Worm (Caenorhabditis elegans): ENCODE data around the gene lbp-3.
A peak's percentile ranks its signal among the peaks of the same experiment; 100 is the strongest.

The lbp-3 gene

DNA sequence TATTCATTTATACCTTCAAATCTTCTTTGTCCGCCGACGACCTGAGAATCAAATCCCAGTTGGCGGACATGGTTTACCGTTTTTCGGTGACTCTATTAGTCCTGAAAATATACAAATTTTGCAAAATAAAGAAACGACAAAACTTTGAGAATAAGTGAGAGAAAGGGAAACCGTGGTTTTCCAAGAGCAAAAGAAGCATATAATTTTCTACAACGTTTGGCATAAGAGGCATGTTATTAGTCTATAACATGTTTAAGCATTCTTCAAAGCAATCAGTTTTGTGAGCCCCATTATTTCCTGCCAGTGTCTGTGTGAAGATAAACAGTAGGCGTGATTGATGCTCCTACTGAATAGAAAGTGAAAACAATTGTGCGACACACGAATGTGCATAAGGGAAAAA is 23.0 kb downstream of the lbp-3 start, which contains the start of gene K09C4.10:
TSS of gene K09C4.10 (minus strand) at position 101 of the 400 bp plus-strand sequence.
- TF ChIP-seq pha-2 (tag; optimal IDR thresholded peaks at IDR 0.05) (no peak), ceh-48 (tag; optimal IDR thresholded peaks at IDR 0.05) (no peak), K09A11.1 (tag; optimal IDR thresholded peaks at IDR 0.05; ENCODE audit: insufficient read depth) (no peak)

DNA sequence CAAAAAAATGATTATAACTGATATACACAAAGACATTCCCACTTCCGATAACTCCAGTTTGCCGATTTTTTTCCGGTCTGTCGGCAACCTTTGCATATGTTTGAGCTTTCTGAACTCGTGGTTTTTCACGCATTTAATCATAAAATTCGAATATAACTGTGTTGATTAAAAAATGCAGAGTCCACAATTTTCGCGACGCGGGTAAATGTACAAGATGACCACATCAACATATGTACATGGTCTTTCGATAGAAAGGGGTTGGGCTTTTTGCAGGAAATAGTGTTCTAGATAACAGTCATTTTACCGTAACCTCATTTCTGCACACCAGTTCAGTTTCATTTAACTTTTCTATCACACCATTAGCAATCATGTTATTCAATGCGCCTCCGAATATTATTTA is 25.1 kb downstream of the lbp-3 start, which contains the start of gene K09C4.5:
TSS of gene K09C4.5 (plus strand) at position 326 of the 400 bp plus-strand sequence.
- TF ChIP-seq ceh-2 (tag; optimal IDR thresholded peaks at IDR 0.05) (no peak), gmeb-2 (tag; optimal IDR thresholded peaks at IDR 0.05) (no peak)

ce11 chrX:3283189-3283588 is 26.0 kb downstream of the lbp-3 start:
- TF ChIP-seq ceh-2 (tag; optimal IDR thresholded peaks at IDR 0.05) (no peak), elt-2 (tag; optimal IDR thresholded peaks at IDR 0.05) (peak; percentile 3)

DNA sequence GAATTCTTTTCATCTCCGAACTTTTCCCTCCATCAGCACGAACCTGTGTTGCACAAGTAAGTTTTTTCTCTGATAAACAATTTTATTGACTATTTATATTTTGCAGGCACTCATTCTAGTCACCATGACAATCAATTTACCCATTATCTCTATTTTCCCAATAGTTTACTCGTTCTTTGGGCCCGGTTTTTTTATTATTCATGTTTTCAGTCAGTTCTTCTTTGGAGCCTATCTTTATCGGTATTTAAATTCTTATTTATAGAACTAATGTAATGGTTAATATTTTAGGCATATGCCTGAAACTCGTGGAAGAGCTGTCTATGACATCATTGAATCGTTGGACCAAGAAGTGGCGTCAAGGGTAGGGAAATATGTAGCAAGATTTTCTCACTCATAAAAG is 27.8 kb downstream of the lbp-3 start:
- TF ChIP-seq Y22D7AL.16 (tag; optimal IDR thresholded peaks at IDR 0.05) (no peak), rnt-1 (tag; optimal IDR thresholded peaks at IDR 0.05) (no peak), elt-4 (tag; optimal IDR thresholded peaks at IDR 0.05) (no peak), hlh-6 (tag; optimal IDR thresholded peaks at IDR 0.05) (no peak), unc-86 (tag; optimal IDR thresholded peaks at IDR 0.05) (no peak), nhr-11 (tag; optimal IDR thresholded peaks at IDR 0.05) (no peak)

DNA sequence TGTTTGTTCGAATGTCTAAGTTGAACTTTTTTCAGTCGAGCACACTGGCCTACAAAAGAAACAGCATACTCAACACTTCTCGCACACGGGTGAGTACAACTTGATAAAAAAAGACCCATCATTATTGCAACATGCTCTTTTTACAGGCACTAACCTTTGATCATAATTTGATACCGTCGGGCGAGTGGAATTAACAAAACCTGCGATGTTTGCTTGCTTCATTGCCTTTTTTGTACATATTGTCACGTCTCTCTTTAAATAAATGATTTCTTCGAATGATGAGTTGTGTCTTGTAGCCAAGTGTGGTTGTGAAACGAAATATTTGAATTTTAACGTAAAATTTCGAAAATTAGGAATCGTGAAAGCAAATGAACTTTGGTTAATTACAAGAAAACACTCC is 28.3 kb downstream of the lbp-3 start:
- TF ChIP-seq hlh-15 (tag; optimal IDR thresholded peaks at IDR 0.05) (no peak), pha-2 (tag; optimal IDR thresholded peaks at IDR 0.05) (no peak), ceh-14 (tag; optimal IDR thresholded peaks at IDR 0.05) (no peak), rnt-1 (tag; optimal IDR thresholded peaks at IDR 0.05) (no peak), hlh-30 (tag; optimal IDR thresholded peaks at IDR 0.05; ENCODE audit: insufficient read depth) (no peak), madf-2 (tag; optimal IDR thresholded peaks at IDR 0.05) (no peak), ahr-1 (tag; optimal IDR thresholded peaks at IDR 0.05) (no peak), ama-1 (optimal IDR thresholded peaks at IDR 0.05) (no peak)

DNA sequence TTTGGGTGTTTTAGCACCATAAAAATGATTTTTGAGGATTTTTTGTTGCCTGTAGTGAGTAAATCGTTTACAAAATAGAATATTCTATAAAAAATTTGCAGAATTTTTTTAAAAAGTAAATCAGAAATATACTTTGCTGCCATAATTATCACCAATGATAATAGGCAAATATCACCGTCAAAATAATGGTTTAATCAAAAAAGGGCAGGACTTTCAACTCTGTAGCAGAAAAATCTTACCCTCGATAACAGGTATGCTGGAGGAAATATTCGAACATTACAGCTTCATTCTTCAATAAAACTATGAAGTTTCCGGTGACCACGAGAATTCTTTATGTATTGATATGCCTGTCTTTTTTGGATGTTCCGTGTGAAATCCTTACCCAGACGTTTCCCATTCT is 32.0 kb downstream of the lbp-3 start, which contains the start of gene K09C4.4:
TSS of gene K09C4.4 (plus strand) at position 301 of the 400 bp plus-strand sequence.
- TF ChIP-seq ttx-3 (tag; optimal IDR thresholded peaks at IDR 0.05) (no peak), ceh-6 (GFP tag; optimal IDR thresholded peaks at IDR 0.05) (no peak), sox-2 (GFP tag; IDR thresholded peaks at IDR 0.05) (no peak), hlh-6 (tag; optimal IDR thresholded peaks at IDR 0.05) (no peak), hlh-13 (GFP tag; optimal IDR thresholded peaks at IDR 0.05) (no peak), Y22D7AL.16 (tag; optimal IDR thresholded peaks at IDR 0.05) (no peak), rnt-1 (tag; optimal IDR thresholded peaks at IDR 0.05) (no peak), ceh-34 (tag; optimal IDR thresholded peaks at IDR 0.05) (no peak), ztf-16 (tag; optimal IDR thresholded peaks at IDR 0.05) (no peak), unc-86 (tag; optimal IDR thresholded peaks at IDR 0.05) (no peak), ceh-24 (tag; optimal IDR thresholded peaks at IDR 0.05) (no peak), zip-5 (tag; optimal IDR thresholded peaks at IDR 0.05) (no peak), T23F11.4 (GFP tag; optimal IDR thresholded peaks at IDR 0.05) (no peak), K02D7.2 (tag; optimal IDR thresholded peaks at IDR 0.05) (no peak)

- TF ChIP-seq elt-2 (tag; optimal IDR thresholded peaks at IDR 0.05) (peak; percentile 53), rnt-1 (tag; optimal IDR thresholded peaks at IDR 0.05) (no peak), hlh-13 (GFP tag; optimal IDR thresholded peaks at IDR 0.05) (no peak), ceh-24 (tag; optimal IDR thresholded peaks at IDR 0.05) (no peak), fkh-6 (tag; optimal IDR thresholded peaks at IDR 0.05) (no peak)
Observed at ce11 chrX:3290147-3290546, 33.0 kb downstream of the lbp-3 start.

Measured in whole organism, late embryonic.